Worm (Caenorhabditis elegans) whole organism, L4/young adult: ENCODE measurements around the gene H41C03.3.

Experiments used
- W03F9.2 ChIP-seq: fragments of 150-350 bp; optimal IDR thresholded peaks from 2 replicates; lab custom pipeline; 2014; ENCODE audit warnings: missing biosample characterization, missing genetic modification characterization
- dao-5 ChIP-seq: sonication (generic microtip); optimal IDR thresholded peaks from 2 replicates; lab custom pipeline; 2016; ENCODE audit warnings: missing genotype, missing genetic modification characterization, moderate library complexity, missing compliant biosample characterization
- him-1 ChIP-seq: sonication (generic microtip); optimal IDR thresholded peaks from 2 replicates; lab custom pipeline; 2016; ENCODE audit warnings: missing genotype, missing genetic modification reagents, missing genetic modification characterization, missing compliant biosample characterization

- TF ChIP-seq him-1 (no peak), W03F9.2 (no peak), dao-5 (tag; lab: Kevin White, UChicago) (no peak)
Observed at ce11 chrII:5872414-5872813, 26.8 kb downstream of the H41C03.3 start.
